Worm (Caenorhabditis elegans) whole organism, L1 larva: ENCODE results near the gene unc-97.

ENCODE experiments used
- grh-1 ChIP-seq: fragments of 200-800 bp; sonication (Bioruptor generic); IDR thresholded peaks from 2 replicates; pipeline ENCODE4 v1.3.6; 2022; ENCODE audit warnings: missing genetic modification reagents, missing genetic modification characterization, missing compliant biosample characterization
- lin-13 ChIP-seq: fragments of 150-350 bp; optimal IDR thresholded peaks from 2 replicates; lab custom pipeline; 2014; ENCODE audit warnings: missing biosample characterization, missing genetic modification reagents, missing genetic modification characterization
- nhr-28 ChIP-seq: fragments of 150-350 bp; optimal IDR thresholded peaks from 2 replicates; lab custom pipeline; 2014; ENCODE audit warnings: missing biosample characterization, missing genetic modification characterization
- nhr-90 ChIP-seq: sonication (generic microtip); optimal IDR thresholded peaks from 2 replicates; lab custom pipeline; 2016; ENCODE audit warnings: mild to moderate bottlenecking, missing genetic modification characterization, missing compliant biosample characterization; ENCODE audit not compliant: poor library complexity

DNA sequence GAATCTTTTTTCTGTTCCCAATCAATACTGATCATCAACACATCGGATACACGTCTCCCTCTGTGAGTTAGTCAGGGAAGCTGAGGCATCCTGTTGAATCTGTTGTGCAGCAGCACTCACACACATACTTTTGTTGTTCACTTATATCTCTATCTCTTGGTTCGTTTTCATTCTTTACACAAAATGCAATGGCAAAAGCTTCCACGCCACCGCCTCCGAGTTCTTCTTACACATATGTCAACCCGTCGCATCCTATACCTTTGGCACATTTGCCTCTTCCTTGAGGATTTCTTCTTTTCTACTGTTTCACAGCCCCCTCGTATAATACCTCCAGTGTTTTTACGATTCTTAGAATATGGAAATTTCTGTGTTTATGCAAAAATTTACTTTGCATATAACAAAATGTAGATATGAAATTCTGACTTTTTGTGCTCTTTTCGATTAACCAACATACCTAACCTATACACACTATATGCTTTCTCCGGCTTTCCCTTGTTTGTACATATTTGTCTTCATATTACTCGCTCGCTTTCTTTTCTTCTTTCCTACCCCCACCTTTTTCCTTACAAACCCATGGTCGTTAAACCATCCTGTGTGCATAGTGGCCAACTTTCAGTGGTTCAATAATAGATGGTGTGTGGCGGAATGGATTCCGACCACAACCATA lies at the start of gene unc-97:
- no peak for TF ChIP-seq nhr-28 (tag; lab: Kevin White, UChicago)
- TF ChIP-seq lin-13 (GFP tag; lab: Kevin White, UChicago), result no peak
- TF ChIP-seq grh-1 (GFP tag; lab: Robert Waterston, UW), result no peak
- TF ChIP-seq nhr-90 (tag; lab: Kevin White, UChicago), result no peak
